Fruit fly (Drosophila melanogaster) Kc167 (cell line): Measurements from ENCODE around the gene ohgt.

Experiments used
- Myc ChIP-seq: fragments of >200 bp; optimal IDR thresholded peaks from 2 replicates; lab custom pipeline; 2017; ENCODE audit warnings: missing external identifiers
- Sin3A ChIP-seq: fragments of >200 bp; optimal IDR thresholded peaks from 2 replicates; lab custom pipeline; 2018; ENCODE audit warnings: missing external identifiers
- h ChIP-seq: fragments of >200 bp; optimal IDR thresholded peaks from 3 replicates; lab custom pipeline; 2018; ENCODE audit warnings: missing external identifiers
- psq ChIP-seq: fragments of >200 bp; optimal IDR thresholded peaks from 2 replicates; lab custom pipeline; 2017; ENCODE audit warnings: missing external identifiers
- ttk ChIP-seq: sonication (Bioruptor generic); optimal IDR thresholded peaks from 2 replicates; lab custom pipeline; 2017; ENCODE audit warnings: missing external identifiers

DNA sequence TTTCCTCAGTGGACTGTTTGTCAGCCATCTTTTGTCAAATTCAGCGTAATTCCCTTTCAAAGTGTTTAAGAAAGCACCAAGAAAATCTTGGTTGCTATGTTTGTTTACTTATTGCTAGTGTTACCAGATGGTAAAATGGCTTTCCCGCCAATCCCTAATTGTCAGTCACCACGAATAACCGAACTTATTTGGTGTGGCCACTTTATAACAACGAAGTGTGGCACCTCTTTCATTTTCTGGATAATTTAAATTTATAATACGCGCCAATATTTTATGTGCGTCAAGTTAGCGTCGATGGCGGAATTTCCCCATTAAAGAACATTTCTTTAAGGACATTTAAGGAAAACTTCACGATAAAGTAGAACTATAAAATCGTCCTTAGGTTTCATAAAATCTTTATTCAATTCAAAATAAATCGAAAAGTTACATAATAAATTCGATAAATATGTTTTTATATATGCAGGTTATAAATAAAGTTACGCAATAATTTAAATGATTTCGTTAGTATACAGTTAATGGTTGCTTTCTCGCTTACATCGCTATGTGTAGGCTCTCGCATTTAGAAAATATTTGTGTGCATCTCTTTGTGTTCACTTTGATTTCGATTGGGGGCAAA lies 47.7 kb upstream of the ohgt start, which contains the start of gene CG5359:
- TF ChIP-seq h (lab: Kevin White, UChicago): no peak
- TF ChIP-seq psq (lab: Kevin White, UChicago): no peak
- no peak for TF ChIP-seq Sin3A (lab: Kevin White, UChicago)
- no peak for TF ChIP-seq Myc (lab: Kevin White, UChicago)
- no peak for TF ChIP-seq ttk (lab: Kevin White, UChicago)
